Worm (Caenorhabditis elegans) whole organism, L3 larva: Measurements from ENCODE around the gene grl-8.

Source experiments
- R02D3.7 ChIP-seq: fragments of 150-350 bp; optimal IDR thresholded peaks from 2 replicates; lab custom pipeline; 2014; ENCODE audit warnings: missing biosample characterization, missing genetic modification characterization
- ZK546.5 ChIP-seq: sonication (generic microtip); optimal IDR thresholded peaks from 2 replicates; lab custom pipeline; 2017; ENCODE audit warnings: missing biosample characterization, missing genetic modification characterization
- aly-2 ChIP-seq: fragments of 150-350 bp; optimal IDR thresholded peaks from 2 replicates; lab custom pipeline; 2014; ENCODE audit warnings: missing biosample characterization, missing genetic modification characterization
- ama-1 ChIP-seq: fragments of 150-350 bp; optimal IDR thresholded peaks from 2 replicates; lab custom pipeline; 2018
- ceh-16 ChIP-seq: sonication (generic microtip); optimal IDR thresholded peaks from 2 replicates; lab custom pipeline; 2017; ENCODE audit warnings: missing biosample characterization, missing genetic modification characterization
- ceh-82 ChIP-seq: fragments of 150-350 bp; optimal IDR thresholded peaks from 2 replicates; lab custom pipeline; 2014; ENCODE audit warnings: missing biosample characterization, missing genetic modification characterization
- ceh-9 ChIP-seq: sonication (generic microtip); optimal IDR thresholded peaks from 2 replicates; lab custom pipeline; 2018; ENCODE audit warnings: missing biosample characterization, missing genetic modification characterization
- daf-12 ChIP-seq: fragments of 150-350 bp; optimal IDR thresholded peaks from 2 replicates; lab custom pipeline; 2014; ENCODE audit warnings: missing biosample characterization, missing genetic modification reagents, missing genetic modification characterization
- egl-27 ChIP-seq: sonication (generic microtip); optimal IDR thresholded peaks from 4 replicates; lab custom pipeline; 2017; ENCODE audit warnings: missing biosample characterization, missing genetic modification reagents, missing genetic modification characterization
- egl-5 ChIP-seq: fragments of 150-350 bp; optimal IDR thresholded peaks from 2 replicates; lab custom pipeline; 2017; ENCODE audit warnings: missing biosample characterization, missing genetic modification reagents, missing genetic modification characterization, inconsistent platforms
- elt-3 ChIP-seq, 3 experiments: fragments of 150-350 bp in 1 of 3; sonication (generic microtip) in 2 of 3; optimal IDR thresholded peaks; 2 replicates in 2 of 3; 4 replicates in 1 of 3; lab custom pipeline; 2014 to 2017; ENCODE audit warnings: missing biosample characterization in 3 of 3, missing genetic modification characterization in 3 of 3
- fkh-10 ChIP-seq: sonication (generic microtip); optimal IDR thresholded peaks from 2 replicates; lab custom pipeline; 2017; ENCODE audit warnings: missing biosample characterization, missing genetic modification reagents, missing genetic modification characterization
- fkh-2 ChIP-seq: fragments of 150-350 bp; optimal IDR thresholded peaks from 2 replicates; lab custom pipeline; 2014; ENCODE audit warnings: missing biosample characterization, missing genetic modification reagents, missing genetic modification characterization
- fos-1 ChIP-seq: fragments of 150-350 bp; optimal IDR thresholded peaks from 2 replicates; lab custom pipeline; 2014; ENCODE audit warnings: missing biosample characterization, missing genetic modification characterization
- hmg-11 ChIP-seq: sonication (generic microtip); optimal IDR thresholded peaks from 2 replicates; lab custom pipeline; 2016; ENCODE audit warnings: missing genetic modification characterization, missing compliant biosample characterization
- lin-15B ChIP-seq: fragments of 150-350 bp; optimal IDR thresholded peaks from 2 replicates; lab custom pipeline; 2014; ENCODE audit warnings: missing biosample characterization, missing genetic modification characterization
- lsy-12 ChIP-seq: sonication (generic microtip); optimal IDR thresholded peaks from 2 replicates; lab custom pipeline; 2016; ENCODE audit warnings: mild to moderate bottlenecking, missing genetic modification characterization, missing compliant biosample characterization
- mdl-1 ChIP-seq: fragments of 150-350 bp; optimal IDR thresholded peaks from 2 replicates; lab custom pipeline; 2014; ENCODE audit warnings: missing biosample characterization, missing genetic modification characterization
- mml-1 ChIP-seq: fragments of 150-350 bp; sonication (generic microtip); optimal IDR thresholded peaks from 3 replicates; lab custom pipeline; 2014; ENCODE audit warnings: missing biosample characterization, missing genetic modification characterization
- nfya-1 ChIP-seq: sonication (generic microtip); optimal IDR thresholded peaks from 2 replicates; lab custom pipeline; 2017; ENCODE audit warnings: missing genetic modification characterization, mild to moderate bottlenecking, missing compliant biosample characterization, antibody characterized with exemption, moderate library complexity; ENCODE audit not compliant: insufficient read depth
- nhr-11 ChIP-seq: fragments of 150-350 bp; optimal IDR thresholded peaks from 2 replicates; lab custom pipeline; 2014; ENCODE audit warnings: missing biosample characterization, missing genetic modification characterization
- nhr-12 ChIP-seq: fragments of 150-350 bp; optimal IDR thresholded peaks from 2 replicates; lab custom pipeline; 2014; ENCODE audit warnings: missing biosample characterization, missing genetic modification characterization
- nhr-23 ChIP-seq: fragments of 150-350 bp; optimal IDR thresholded peaks from 2 replicates; lab custom pipeline; 2014; ENCODE audit warnings: missing biosample characterization, missing genetic modification reagents, missing genetic modification characterization
- nhr-25 ChIP-seq: sonication (generic microtip); optimal IDR thresholded peaks from 2 replicates; lab custom pipeline; 2017; ENCODE audit warnings: missing biosample characterization, missing genetic modification characterization
- nhr-28 ChIP-seq: fragments of 150-350 bp; optimal IDR thresholded peaks from 2 replicates; lab custom pipeline; 2014; ENCODE audit warnings: missing biosample characterization, missing genetic modification characterization
- nhr-67 ChIP-seq: fragments of 150-350 bp; optimal IDR thresholded peaks from 2 replicates; lab custom pipeline; 2014; ENCODE audit warnings: missing biosample characterization, missing genetic modification characterization
- nhr-77 ChIP-seq: fragments of 150-350 bp; optimal IDR thresholded peaks from 2 replicates; lab custom pipeline; 2014; ENCODE audit warnings: missing biosample characterization, missing genetic modification characterization
- pha-4 ChIP-seq: fragments of 150-350 bp; optimal IDR thresholded peaks from 2 replicates; lab custom pipeline; 2014; ENCODE audit warnings: missing biosample characterization, missing genetic modification reagents, missing genetic modification characterization
- pqm-1 ChIP-seq: fragments of 150-350 bp; optimal IDR thresholded peaks from 2 replicates; lab custom pipeline; 2017; ENCODE audit warnings: missing biosample characterization, missing genetic modification characterization, inconsistent platforms
- sea-2 ChIP-seq: fragments of 150-350 bp; sonication (generic microtip); optimal IDR thresholded peaks from 4 replicates; lab custom pipeline; 2014; ENCODE audit warnings: missing biosample characterization, missing genetic modification reagents, missing genetic modification characterization
- skn-1 ChIP-seq: fragments of 150-350 bp; optimal IDR thresholded peaks from 2 replicates; lab custom pipeline; 2014; ENCODE audit warnings: missing biosample characterization, missing genetic modification characterization
- tbx-2 ChIP-seq: sonication (generic microtip); optimal IDR thresholded peaks from 2 replicates; lab custom pipeline; 2016; ENCODE audit warnings: mild to moderate bottlenecking, missing genetic modification characterization, missing compliant biosample characterization
- unc-39 ChIP-seq: sonication (generic microtip); optimal IDR thresholded peaks from 4 replicates; lab custom pipeline; 2017; ENCODE audit warnings: missing biosample characterization, missing genetic modification characterization
- unc-62 ChIP-seq: fragments of 150-350 bp; sonication (generic microtip); optimal IDR thresholded peaks from 4 replicates; lab custom pipeline; 2014; ENCODE audit warnings: missing biosample characterization, missing genetic modification reagents, missing genetic modification characterization
- zag-1 ChIP-seq: fragments of 150-350 bp; optimal IDR thresholded peaks from 2 replicates; lab custom pipeline; 2014; ENCODE audit warnings: missing biosample characterization, missing genetic modification characterization
- ztf-4 ChIP-seq: fragments of 150-350 bp; optimal IDR thresholded peaks from 2 replicates; lab custom pipeline; 2014; ENCODE audit warnings: missing biosample characterization, missing genetic modification characterization

Gene grl-8

ce11 chrV:6727222-6727621 lies 5.7 kb downstream of the grl-8 start, which contains the start of gene ZC487.1:
ZC487.1 (plus strand) TSS chrV:6727522.
- no peak for TF ChIP-seq lin-15B (tag; lab: Kevin White, UChicago)
- no peak for TF ChIP-seq ama-1 (lab: Kevin White, UChicago)
- no peak for TF ChIP-seq ZK546.5 (tag; lab: Kevin White, UChicago)
- TF ChIP-seq skn-1 (tag; lab: Kevin White, UChicago), result no peak
- no peak for TF ChIP-seq daf-12 (tag; lab: Kevin White, UChicago)
- no peak for TF ChIP-seq ceh-9 (tag; lab: Kevin White, UChicago)
- TF ChIP-seq R02D3.7, result no peak
- no peak for TF ChIP-seq fkh-2 (tag; lab: Kevin White, UChicago)
- TF ChIP-seq aly-2 (tag; lab: Kevin White, UChicago), result no peak
- TF ChIP-seq hmg-11 (tag; lab: Kevin White, UChicago), result no peak
- TF ChIP-seq nfya-1 (tag; lab: Kevin White, UChicago), result no peak
- no peak for TF ChIP-seq nhr-77
- no peak for TF ChIP-seq nhr-11
- no peak for TF ChIP-seq elt-3 (tag; optimal IDR thresholded peaks at IDR 0.05; lab: Kevin White, UChicago)
- no peak for TF ChIP-seq nhr-67
- TF ChIP-seq ztf-4, result no peak
- TF ChIP-seq unc-39, result no peak

ce11 chrV:6726279-6726678 lies 6.6 kb downstream of the grl-8 start:
- TF ChIP-seq unc-62 (GFP tag; lab: Kevin White, UChicago) (no peak), lsy-12 (tag; lab: Kevin White, UChicago) (no peak), nhr-67 (no peak), elt-3 (tag; optimal IDR thresholded peaks at IDR 0.05; lab: Kevin White, UChicago) (no peak), ztf-4 (no peak), lin-15B (tag; lab: Kevin White, UChicago) (no peak), pha-4 (tag; lab: Kevin White, UChicago) (no peak), ZK546.5 (tag; lab: Kevin White, UChicago) (no peak), fos-1 (tag; lab: Kevin White, UChicago) (no peak), zag-1 (tag; lab: Kevin White, UChicago) (no peak), nhr-23 (tag; lab: Kevin White, UChicago) (no peak), nhr-28 (tag; lab: Kevin White, UChicago) (no peak), pqm-1 (no peak), ceh-16 (no peak), fkh-10 (GFP tag; lab: Kevin White, UChicago) (no peak), tbx-2 (tag; lab: Kevin White, UChicago) (no peak), nhr-25 (tag; lab: Kevin White, UChicago) (no peak), ceh-9 (tag; lab: Kevin White, UChicago) (no peak), daf-12 (tag; lab: Kevin White, UChicago) (no peak), nhr-77 (no peak)

- TF ChIP-seq unc-62 (GFP tag; lab: Kevin White, UChicago) (no peak), nhr-77 (no peak), egl-5 (tag; lab: Kevin White, UChicago) (no peak), nhr-25 (tag; lab: Kevin White, UChicago) (no peak), pha-4 (tag; lab: Kevin White, UChicago) (no peak), mml-1 (tag; lab: Kevin White, UChicago) (no peak), nhr-23 (tag; lab: Kevin White, UChicago) (no peak), nhr-28 (tag; lab: Kevin White, UChicago) (no peak), pqm-1 (no peak), nhr-12 (no peak), daf-12 (tag; lab: Kevin White, UChicago) (no peak), hmg-11 (tag; lab: Kevin White, UChicago) (no peak), nhr-67 (no peak), egl-27 (tag; lab: Kevin White, UChicago) (no peak), ztf-4 (no peak), sea-2 (GFP tag; lab: Kevin White, UChicago) (no peak), zag-1 (tag; lab: Kevin White, UChicago) (no peak)
Measured at ce11 chrV:6722378-6722777, 10.5 kb downstream of the grl-8 start, which contains the start of gene ZC487.2. ZC487.2 (minus strand) TSS chrV:6722478.

- TF ChIP-seq ceh-82 (tag; lab: Kevin White, UChicago), result no peak
- no peak for TF ChIP-seq fos-1 (tag; lab: Kevin White, UChicago)
- no peak for TF ChIP-seq nhr-23 (tag; lab: Kevin White, UChicago)
- no peak for TF ChIP-seq ztf-4
- TF ChIP-seq mdl-1 (tag; lab: Kevin White, UChicago), result no peak
Measured at ce11 chrV:6718232-6718631, 14.7 kb downstream of the grl-8 start, which contains the start of gene srg-30. srg-30 (minus strand) TSS chrV:6718332.
